Worm (Caenorhabditis elegans) whole organism, L2 larva: ENCODE results near the gene shk-1.

Experiments
- alr-1 ChIP-seq: fragments of 150-350 bp; optimal IDR thresholded peaks from 2 replicates; lab custom pipeline; 2014; ENCODE audit warnings: missing biosample characterization, missing genetic modification characterization
- dmd-4 ChIP-seq: sonication (generic microtip); optimal IDR thresholded peaks from 2 replicates; lab custom pipeline; 2017; ENCODE audit warnings: missing biosample characterization, missing genetic modification characterization
- egl-27 ChIP-seq: sonication (generic microtip); optimal IDR thresholded peaks from 3 replicates; lab custom pipeline; 2017; ENCODE audit warnings: missing biosample characterization, missing genetic modification reagents, missing genetic modification characterization
- elt-1 ChIP-seq: fragments of 150-350 bp; optimal IDR thresholded peaks from 2 replicates; lab custom pipeline; 2014; ENCODE audit warnings: missing biosample characterization, missing genetic modification characterization
- gmeb-1 ChIP-seq: fragments of 150-350 bp; optimal IDR thresholded peaks from 2 replicates; lab custom pipeline; 2014; ENCODE audit warnings: missing biosample characterization, missing genetic modification characterization
- nhr-129 ChIP-seq: fragments of 150-350 bp; optimal IDR thresholded peaks from 2 replicates; lab custom pipeline; 2014; ENCODE audit warnings: missing biosample characterization, missing genetic modification characterization
- nhr-23 ChIP-seq: fragments of 150-350 bp; optimal IDR thresholded peaks from 2 replicates; lab custom pipeline; 2014; ENCODE audit warnings: missing biosample characterization, missing genetic modification reagents, missing genetic modification characterization
- ztf-11 ChIP-seq: sonication (generic microtip); optimal IDR thresholded peaks from 2 replicates; lab custom pipeline; 2017; ENCODE audit warnings: missing biosample characterization, missing genetic modification characterization

ce11 chrII:9753056-9753455, 5.0 kb upstream of the shk-1 start, which contains the start of gene Y53C12B.7:
- TF ChIP-seq egl-27 (tag; lab: Kevin White, UChicago) (no peak), nhr-23 (tag; lab: Kevin White, UChicago) (no peak), gmeb-1 (tag; lab: Kevin White, UChicago) (no peak), alr-1 (tag; lab: Kevin White, UChicago) (no peak), elt-1 (tag; lab: Kevin White, UChicago) (no peak), dmd-4 (tag; lab: Kevin White, UChicago) (no peak), nhr-129 (tag; lab: Kevin White, UChicago) (no peak), ztf-11 (tag; lab: Kevin White, UChicago) (no peak)
